Worm (Caenorhabditis elegans) whole organism, mixed stage, embryonic: ENCODE results near the gene slc-36.1.

Experiments
- M03D4.4 ChIP-seq: sonication (generic microtip); optimal IDR thresholded peaks from 2 replicates; lab custom pipeline; 2017; ENCODE audit warnings: mild to moderate bottlenecking, missing genetic modification characterization, missing compliant biosample characterization
- bed-3 ChIP-seq: fragments of 200-800 bp; sonication (Bioruptor generic); optimal IDR thresholded peaks from 3 replicates; lab custom pipeline; 2018; ENCODE audit warnings: mild to moderate bottlenecking, missing genetic modification characterization, moderate library complexity, missing compliant biosample characterization
- blmp-1 ChIP-seq: fragments of 150-350 bp; optimal IDR thresholded peaks from 2 replicates; lab custom pipeline; 2014; ENCODE audit warnings: missing biosample characterization, missing genetic modification characterization
- ceh-83 ChIP-seq: fragments of 200-800 bp; sonication (Bioruptor generic); optimal IDR thresholded peaks from 2 replicates; lab custom pipeline; 2018; ENCODE audit warnings: mild to moderate bottlenecking, missing genetic modification characterization, missing compliant biosample characterization
- cnd-1 ChIP-seq: fragments of 200-800 bp; sonication (Bioruptor generic); optimal IDR thresholded peaks from 2 replicates; lab custom pipeline; 2018; ENCODE audit warnings: mild to moderate bottlenecking, missing genetic modification characterization, missing compliant biosample characterization
- drap-1 ChIP-seq: fragments of 200-800 bp; sonication (Bioruptor generic); optimal IDR thresholded peaks from 3 replicates; lab custom pipeline; 2018; ENCODE audit warnings: mild to moderate bottlenecking, missing genetic modification characterization, missing compliant biosample characterization
- elt-1 ChIP-seq: sonication (generic microtip); optimal IDR thresholded peaks from 2 replicates; lab custom pipeline; 2017; ENCODE audit warnings: missing genetic modification characterization, mild to moderate bottlenecking, missing compliant biosample characterization, antibody characterized with exemption, moderate library complexity, borderline replicate concordance; ENCODE audit not compliant: insufficient read depth
- flh-1 ChIP-seq: fragments of 200-800 bp; sonication (Bioruptor generic); optimal IDR thresholded peaks from 2 replicates; lab custom pipeline; 2018; ENCODE audit warnings: mild to moderate bottlenecking, missing genetic modification characterization, moderate library complexity, missing compliant biosample characterization
- ham-2 ChIP-seq: fragments of 200-800 bp; sonication (Bioruptor generic); optimal IDR thresholded peaks from 2 replicates; lab custom pipeline; 2018; ENCODE audit warnings: mild to moderate bottlenecking, missing genetic modification characterization, missing compliant biosample characterization
- hlh-1 ChIP-seq: fragments of 150-350 bp; optimal IDR thresholded peaks from 2 replicates; lab custom pipeline; 2014; ENCODE audit warnings: missing biosample characterization, missing genetic modification reagents, missing genetic modification characterization
- lin-13 ChIP-seq: fragments of 150-350 bp; optimal IDR thresholded peaks from 2 replicates; lab custom pipeline; 2014; ENCODE audit warnings: missing biosample characterization, missing genetic modification characterization
- lin-32 ChIP-seq: fragments of 200-800 bp; sonication (Bioruptor generic); optimal IDR thresholded peaks from 2 replicates; lab custom pipeline; 2018; ENCODE audit warnings: mild to moderate bottlenecking, missing genetic modification characterization, missing compliant biosample characterization
- lsy-2 ChIP-seq: fragments of 150-350 bp; optimal IDR thresholded peaks from 2 replicates; lab custom pipeline; 2014; ENCODE audit warnings: missing biosample characterization, missing genetic modification characterization
- mab-5 ChIP-seq: fragments of 150-350 bp; optimal IDR thresholded peaks from 2 replicates; lab custom pipeline; 2014; ENCODE audit warnings: missing biosample characterization, missing genetic modification characterization
- mep-1 ChIP-seq: fragments of 150-350 bp; optimal IDR thresholded peaks from 2 replicates; lab custom pipeline; 2017; ENCODE audit warnings: missing biosample characterization, missing genetic modification reagents, missing genetic modification characterization, inconsistent platforms
- mls-2 ChIP-seq: sonication (generic microtip); optimal IDR thresholded peaks from 2 replicates; lab custom pipeline; 2016; ENCODE audit warnings: mild to moderate bottlenecking, missing genetic modification characterization, moderate library complexity, missing compliant biosample characterization
- nhr-237 ChIP-seq: fragments of 150-350 bp; optimal IDR thresholded peaks from 2 replicates; lab custom pipeline; 2014; ENCODE audit warnings: missing biosample characterization, missing genetic modification characterization
- nhr-28 ChIP-seq: fragments of 150-350 bp; optimal IDR thresholded peaks from 2 replicates; lab custom pipeline; 2014; ENCODE audit warnings: missing biosample characterization, missing genetic modification characterization
- nhr-76 ChIP-seq: sonication (generic microtip); optimal IDR thresholded peaks from 2 replicates; lab custom pipeline; 2017; ENCODE audit warnings: missing biosample characterization, missing genetic modification characterization
- pha-4 ChIP-seq: fragments of 150-350 bp; optimal IDR thresholded peaks from 2 replicates; lab custom pipeline; 2018; ENCODE audit warnings: missing biosample characterization, missing genetic modification reagents, missing genetic modification characterization
- sem-2 ChIP-seq: fragments of 200-800 bp; sonication (Bioruptor generic); optimal IDR thresholded peaks from 2 replicates; lab custom pipeline; 2018; ENCODE audit warnings: mild to moderate bottlenecking, missing genetic modification characterization, missing compliant biosample characterization
- sptf-1 ChIP-seq: sonication (generic microtip); optimal IDR thresholded peaks from 2 replicates; lab custom pipeline; 2017; ENCODE audit warnings: mild to moderate bottlenecking, missing genetic modification characterization, moderate library complexity, missing compliant biosample characterization
- tbx-8 ChIP-seq: fragments of 200-800 bp; sonication (Bioruptor generic); optimal IDR thresholded peaks from 2 replicates; lab custom pipeline; 2018; ENCODE audit warnings: mild to moderate bottlenecking, missing genetic modification characterization, moderate library complexity, missing compliant biosample characterization
- unc-120 ChIP-seq: sonication (generic microtip); optimal IDR thresholded peaks from 2 replicates; lab custom pipeline; 2017; ENCODE audit warnings: missing genetic modification characterization, missing compliant biosample characterization; ENCODE audit not compliant: poor library complexity, severe bottlenecking
- unc-39 ChIP-seq: fragments of 150-350 bp; optimal IDR thresholded peaks from 2 replicates; lab custom pipeline; 2014; ENCODE audit warnings: missing biosample characterization, missing genetic modification characterization
- unc-62 ChIP-seq: fragments of 150-350 bp; optimal IDR thresholded peaks from 2 replicates; lab custom pipeline; 2014; ENCODE audit warnings: missing biosample characterization, missing genetic modification reagents, missing genetic modification characterization
- zip-8 ChIP-seq: fragments of 150-350 bp; optimal IDR thresholded peaks from 2 replicates; lab custom pipeline; 2014; ENCODE audit warnings: missing biosample characterization, missing genetic modification characterization
- ztf-11 ChIP-seq: fragments of 150-350 bp; optimal IDR thresholded peaks from 2 replicates; lab custom pipeline; 2014; ENCODE audit warnings: missing biosample characterization, missing genetic modification characterization

Gene slc-36.1

DNA sequence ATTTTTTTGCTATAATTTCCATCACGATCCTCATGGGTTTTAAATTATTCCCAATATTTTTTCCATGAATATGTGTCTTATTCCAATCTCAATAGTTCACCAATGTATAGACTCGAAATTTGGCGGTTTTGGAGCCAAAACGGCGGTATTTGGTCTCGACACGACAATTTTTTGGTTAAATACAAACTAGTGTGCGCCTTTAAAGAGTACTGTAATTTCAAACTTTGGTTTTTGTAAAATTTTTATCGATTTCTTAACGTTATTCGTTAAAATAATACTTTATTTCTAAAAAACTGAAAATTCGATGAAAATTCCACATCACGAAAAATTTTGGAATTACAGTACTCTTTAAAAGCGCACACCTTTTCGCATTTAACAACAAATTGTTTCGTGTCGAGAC, 7.3 kb downstream of the slc-36.1 start:
- TF ChIP-seq mab-5 (tag; lab: Kevin White, UChicago) (no peak), sem-2 (GFP tag; lab: Kevin White, UChicago) (no peak), sptf-1 (tag; lab: Kevin White, UChicago) (no peak), lin-32 (GFP tag; lab: Kevin White, UChicago) (no peak), M03D4.4 (tag; lab: Kevin White, UChicago) (no peak), bed-3 (GFP tag; lab: Kevin White, UChicago) (no peak), unc-39 (tag; lab: Kevin White, UChicago) (no peak)
- TF ChIP-seq, all 35 proteins: peak for 0

DNA sequence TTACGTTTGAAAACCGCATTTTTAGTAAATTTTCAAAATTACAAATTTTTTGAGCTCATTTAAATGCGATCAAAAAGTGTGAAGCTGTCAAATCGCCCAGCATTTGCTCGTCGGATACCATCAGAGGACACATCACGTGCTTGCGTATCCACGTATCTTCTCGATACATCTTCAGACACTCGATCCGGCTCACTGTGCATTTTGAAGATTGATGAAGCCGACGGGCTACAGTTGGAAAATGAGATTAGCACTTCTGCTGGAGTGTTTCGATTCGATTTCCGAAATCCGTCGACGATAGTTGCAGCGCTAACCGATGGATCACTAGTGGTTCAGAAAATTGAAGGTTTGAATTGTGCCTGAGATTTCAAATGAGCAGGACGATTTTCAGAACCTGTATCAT, 7.8 kb downstream of the slc-36.1 start, which contains the start of gene dph-7:
Gene dph-7 (plus strand): TSS at position 53 of the 400 bp plus-strand sequence.
- TF ChIP-seq flh-1 (GFP tag; lab: Kevin White, UChicago) (no peak), zip-8 (tag; lab: Kevin White, UChicago) (no peak), nhr-76 (tag; lab: Kevin White, UChicago) (no peak), sem-2 (GFP tag; lab: Kevin White, UChicago) (no peak)

- peak; percentile 9 for TF ChIP-seq mep-1
- no peak for TF ChIP-seq zip-8 (tag; lab: Kevin White, UChicago)
- TF ChIP-seq, all 35 proteins: peak for 1
These were observed 9.6 kb downstream of the slc-36.1 start for ce11 chrIII:13316935-13317334.

DNA sequence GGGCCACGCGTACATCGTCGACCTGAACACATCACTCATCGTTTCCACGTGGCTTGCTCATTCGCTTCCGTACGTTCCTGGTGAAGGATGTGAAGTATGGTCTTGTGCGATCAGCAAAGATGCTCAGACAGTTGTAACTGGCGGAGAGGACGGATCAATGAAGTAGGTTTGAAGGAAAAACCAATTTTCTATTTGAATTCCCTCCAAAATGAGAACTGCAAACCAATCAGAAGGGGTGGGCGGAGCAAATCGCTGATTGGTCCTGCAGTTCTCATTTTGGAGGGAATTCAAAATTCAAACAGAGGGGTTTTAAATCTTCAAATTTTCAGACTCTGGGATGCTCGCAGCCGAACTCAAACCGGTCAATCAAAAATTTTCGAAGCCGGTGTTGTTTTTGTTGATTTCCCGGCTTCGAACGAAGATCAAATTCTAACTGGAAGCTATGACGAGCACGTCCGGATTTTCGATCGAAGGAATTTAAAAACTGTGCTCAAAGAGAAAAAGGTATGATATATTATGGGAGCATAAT, 10.1 kb downstream of the slc-36.1 start:
- no peak for TF ChIP-seq nhr-76 (tag; lab: Kevin White, UChicago)

ce11 chrIII:13322578-13322977, 15.3 kb downstream of the slc-36.1 start, which contains the start of gene F53A2.11:
Gene F53A2.11, minus strand, starts transcription at chrIII:13322678.
- TF ChIP-seq lin-13: no peak
- no peak for TF ChIP-seq lin-32 (GFP tag; lab: Kevin White, UChicago)
- TF ChIP-seq, all 35 proteins: peak for 0

- no peak for TF ChIP-seq elt-1
These were observed 17.4 kb downstream of the slc-36.1 start, which contains the start of gene F53A2.1 for ce11 chrIII:13324739-13325138. Gene F53A2.1, minus strand, starts transcription at chrIII:13324839.

- TF ChIP-seq drap-1 (no peak), zip-8 (tag; lab: Kevin White, UChicago) (peak; percentile 96)
These were observed 21.6 kb downstream of the slc-36.1 start for ce11 chrIII:13328911-13329310.

- no peak for TF ChIP-seq cnd-1
- TF ChIP-seq ham-2 (GFP tag; lab: Kevin White, UChicago): no peak
- TF ChIP-seq flh-1 (GFP tag; lab: Kevin White, UChicago): no peak
- no peak for TF ChIP-seq lsy-2 (tag; lab: Kevin White, UChicago)
- TF ChIP-seq blmp-1: no peak
- TF ChIP-seq ztf-11 (tag; lab: Kevin White, UChicago): no peak
- TF ChIP-seq hlh-1: no peak
- TF ChIP-seq unc-120 (tag; lab: Kevin White, UChicago): no peak
- TF ChIP-seq nhr-28: no peak
These were observed 26.5 kb downstream of the slc-36.1 start, which contains the start of gene sdz-20 for ce11 chrIII:13333754-13334153. Gene sdz-20, plus strand, starts transcription at chrIII:13334054.

ce11 chrIII:13339672-13340071, 32.4 kb downstream of the slc-36.1 start, which contains the start of gene F53A2.3:
Gene F53A2.3, minus strand, starts transcription at chrIII:13339772.
- TF ChIP-seq blmp-1: no peak
- no peak for TF ChIP-seq nhr-76 (tag; lab: Kevin White, UChicago)
- no peak for TF ChIP-seq unc-62
- TF ChIP-seq hlh-1: no peak
- no peak for TF ChIP-seq ceh-83 (GFP tag; lab: Kevin White, UChicago)
- no peak for TF ChIP-seq mab-5 (tag; lab: Kevin White, UChicago)
- no peak for TF ChIP-seq tbx-8 (GFP tag; lab: Kevin White, UChicago)
- TF ChIP-seq pha-4 (tag; lab: Kevin White, UChicago): no peak
- no peak for TF ChIP-seq nhr-28
- TF ChIP-seq mls-2 (tag; lab: Kevin White, UChicago): no peak
- TF ChIP-seq lin-32 (GFP tag; lab: Kevin White, UChicago): no peak
- TF ChIP-seq ham-2 (GFP tag; lab: Kevin White, UChicago): no peak
- TF ChIP-seq cnd-1: no peak
- TF ChIP-seq sem-2 (GFP tag; lab: Kevin White, UChicago): no peak
- TF ChIP-seq unc-120 (tag; lab: Kevin White, UChicago): no peak
- no peak for TF ChIP-seq lin-13
- no peak for TF ChIP-seq nhr-237
